Fruit fly (Drosophila melanogaster): ENCODE results near the gene CG7142.

DNA sequence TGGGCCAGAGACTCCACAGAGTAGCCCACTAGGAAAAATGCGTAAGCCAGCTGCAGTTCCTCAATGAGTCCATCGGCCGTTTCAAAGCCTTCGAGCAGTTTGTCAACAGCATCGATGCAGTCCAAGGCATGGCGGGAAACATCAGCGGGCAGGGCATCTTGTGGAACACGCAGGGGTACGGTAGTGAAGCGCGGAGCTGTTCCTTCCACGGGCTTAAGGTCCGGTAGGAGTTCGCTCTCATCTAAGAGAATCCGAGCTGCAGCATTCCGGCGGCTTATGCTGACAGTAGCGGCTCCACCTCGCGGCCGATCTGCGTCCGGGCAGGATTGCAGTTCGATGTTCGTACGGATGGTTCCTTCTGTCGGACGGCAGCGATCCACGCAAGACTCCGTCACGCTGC lies 27.4 kb downstream of the CG7142 start:
- TF ChIP-seq Abd-B (GFP tag; optimal IDR thresholded peaks at IDR 0.05) (no peak), pan (optimal IDR thresholded peaks at IDR 0.05) (no peak), pan (GFP tag; optimal IDR thresholded peaks at IDR 0.05 in 1 of 2, IDR thresholded peaks at IDR 0.05 in 1 of 2) (no peak), psq (GFP tag; optimal IDR thresholded peaks at IDR 0.05) (no peak), CG1647 (GFP tag; optimal IDR thresholded peaks at IDR 0.05) (no peak), Chrac-16 (GFP tag; optimal IDR thresholded peaks at IDR 0.05) (no peak), Nf-YA (GFP tag; IDR thresholded peaks at IDR 0.05) (no peak), sisA (GFP tag; IDR thresholded peaks at IDR 0.05) (no peak), pho (GFP tag; optimal IDR thresholded peaks at IDR 0.05) (no peak), emc (GFP tag; optimal IDR thresholded peaks at IDR 0.05) (no peak), Jarid2 (GFP tag; optimal IDR thresholded peaks at IDR 0.05) (no peak), CG43689 (GFP tag; IDR thresholded peaks at IDR 0.05) (no peak), CG32772 (GFP tag; IDR thresholded peaks at IDR 0.05) (no peak), CG10654 (GFP tag; optimal IDR thresholded peaks at IDR 0.05) (no peak)
